Worm (Caenorhabditis elegans) whole organism, young adult: ENCODE results near the gene ugt-21.
A peak's percentile ranks its signal among the peaks of the same experiment; 100 is the strongest.

Source experiments
- B0019.2 ChIP-seq: fragments of 200-800 bp; sonication (Bioruptor generic); conservative IDR thresholded peaks from 2 replicates; pipeline ENCODE4 v1.3.6; 2022; ENCODE audit warnings: missing genetic modification reagents, missing genetic modification characterization, missing compliant biosample characterization
- C17E4.6 ChIP-seq: fragments of 200-800 bp; sonication (Bioruptor generic); IDR thresholded peaks from 2 replicates; pipeline ENCODE4 v1.3.6; 2022; ENCODE audit warnings: missing genetic modification reagents, missing genetic modification characterization, missing compliant biosample characterization
- D2030.7 ChIP-seq: fragments of 200-800 bp; sonication (Bioruptor generic); IDR thresholded peaks from 2 replicates; pipeline ENCODE4 v1.3.6; 2022; ENCODE audit warnings: missing genetic modification reagents, missing genetic modification characterization, missing compliant biosample characterization
- F23B12.7 ChIP-seq: sonication (generic microtip); optimal IDR thresholded peaks from 2 replicates; lab custom pipeline; 2017; ENCODE audit warnings: missing genetic modification characterization, mild to moderate bottlenecking, missing compliant biosample characterization, antibody characterized with exemption, moderate library complexity; ENCODE audit not compliant: insufficient read depth
- T26A5.8 ChIP-seq: sonication (generic microtip); optimal IDR thresholded peaks from 2 replicates; lab custom pipeline; 2016; ENCODE audit warnings: missing genetic modification characterization, missing compliant biosample characterization
- Y79H2A.3 ChIP-seq: fragments of 200-800 bp; sonication (Bioruptor generic); conservative IDR thresholded peaks from 2 replicates; pipeline ENCODE4 v1.3.6; 2022; ENCODE audit warnings: missing genetic modification reagents, missing genetic modification characterization, missing compliant biosample characterization
- Y95B8A.8 ChIP-seq: fragments of 200-800 bp; sonication (Bioruptor generic); IDR thresholded peaks from 2 replicates; pipeline ENCODE4 v1.3.6; 2022; ENCODE audit warnings: missing genetic modification reagents, missing genetic modification characterization, missing compliant biosample characterization
- attf-3 ChIP-seq: fragments of 200-800 bp; sonication (Bioruptor generic); conservative IDR thresholded peaks from 2 replicates; pipeline ENCODE4 v1.3.6; 2022; ENCODE audit warnings: missing genetic modification reagents, missing genetic modification characterization, missing compliant biosample characterization
- attf-5 ChIP-seq: fragments of 200-800 bp; sonication (Bioruptor generic); optimal IDR thresholded peaks from 2 replicates; lab custom pipeline; 2018; ENCODE audit warnings: mild to moderate bottlenecking, missing genetic modification characterization, missing compliant biosample characterization
- attf-6 ChIP-seq: fragments of 200-800 bp; sonication (Bioruptor generic); IDR thresholded peaks from 2 replicates; pipeline ENCODE4 v1.3.6; 2022; ENCODE audit warnings: missing genetic modification reagents, missing genetic modification characterization, missing compliant biosample characterization
- ccch-3 ChIP-seq: fragments of 200-800 bp; sonication (Bioruptor generic); optimal IDR thresholded peaks from 2 replicates; lab custom pipeline; 2018; ENCODE audit warnings: mild to moderate bottlenecking, missing genetic modification characterization, missing compliant biosample characterization
- cebp-1 ChIP-seq, 2 experiments: fragments of 200-800 bp in 1 of 2; sonication (Bioruptor generic) in 1 of 2; sonication (generic microtip) in 1 of 2; IDR thresholded peaks in 1 of 2; optimal IDR thresholded peaks in 1 of 2; 2 replicates each; pipeline versions ENCODE4 v1.3.6 to Lab custom; 2017 to 2022; ENCODE audit warnings: missing compliant biosample characterization in 2 of 2, missing genetic modification characterization in 2 of 2, mild to moderate bottlenecking in 1 of 2, missing genetic modification reagents in 1 of 2, moderate library complexity in 1 of 2
- cebp-2 ChIP-seq: fragments of 200-800 bp; sonication (Bioruptor generic); IDR thresholded peaks from 2 replicates; pipeline ENCODE4 v1.3.6; 2022; ENCODE audit warnings: missing genetic modification characterization, missing compliant biosample characterization
- ceh-100 ChIP-seq: fragments of 200-800 bp; sonication (Bioruptor generic); IDR thresholded peaks from 2 replicates; pipeline ENCODE4 v1.3.6; 2022; ENCODE audit warnings: missing genetic modification reagents, missing genetic modification characterization, missing compliant biosample characterization
- ceh-91 ChIP-seq: fragments of 200-800 bp; sonication (Bioruptor generic); IDR thresholded peaks from 2 replicates; pipeline ENCODE4 v1.3.6; 2022; ENCODE audit warnings: missing genetic modification reagents, missing genetic modification characterization, missing compliant biosample characterization
- chd-7 ChIP-seq: sonication (generic microtip); optimal IDR thresholded peaks from 2 replicates; lab custom pipeline; 2016; ENCODE audit warnings: mild to moderate bottlenecking, missing genetic modification characterization, moderate library complexity, missing compliant biosample characterization
- egl-18 ChIP-seq: fragments of 200-800 bp; sonication (Bioruptor generic); IDR thresholded peaks from 2 replicates; pipeline ENCODE4 v1.3.6; 2022; ENCODE audit warnings: missing genetic modification reagents, missing genetic modification characterization, missing compliant biosample characterization
- ets-4 ChIP-seq: fragments of 200-800 bp; sonication (Bioruptor generic); optimal IDR thresholded peaks from 2 replicates; lab custom pipeline; 2018; ENCODE audit warnings: mild to moderate bottlenecking, missing genetic modification characterization, missing compliant biosample characterization
- fkh-3 ChIP-seq: sonication (generic microtip); optimal IDR thresholded peaks from 2 replicates; lab custom pipeline; 2016; ENCODE audit warnings: mild to moderate bottlenecking, missing genetic modification characterization, missing compliant biosample characterization
- him-1 ChIP-seq: sonication (generic microtip); optimal IDR thresholded peaks from 2 replicates; lab custom pipeline; 2016; ENCODE audit warnings: missing genotype, missing genetic modification reagents, missing genetic modification characterization, missing compliant biosample characterization
- hlh-12 ChIP-seq: sonication (generic microtip); optimal IDR thresholded peaks from 2 replicates; lab custom pipeline; 2016; ENCODE audit warnings: missing genetic modification characterization, missing compliant biosample characterization
- hlh-26 ChIP-seq: fragments of 200-800 bp; sonication (Bioruptor generic); conservative IDR thresholded peaks from 2 replicates; pipeline ENCODE4 v1.3.6; 2022; ENCODE audit warnings: missing genetic modification reagents, missing genetic modification characterization, missing compliant biosample characterization
- hrde-1 ChIP-seq: sonication (generic microtip); optimal IDR thresholded peaks from 2 replicates; lab custom pipeline; 2016; ENCODE audit warnings: missing genetic modification characterization, mild to moderate bottlenecking, missing compliant biosample characterization, moderate library complexity, missing genotype, missing genetic modification reagents, borderline replicate concordance
- lag-1 ChIP-seq: fragments of 200-800 bp; sonication (Bioruptor generic); IDR thresholded peaks from 2 replicates; pipeline ENCODE4 v1.3.6; 2022; ENCODE audit warnings: missing genetic modification reagents, missing genetic modification characterization, missing compliant biosample characterization
- lin-26 ChIP-seq: fragments of 200-800 bp; sonication (Bioruptor generic); IDR thresholded peaks from 2 replicates; pipeline ENCODE4 v1.3.6; 2022; ENCODE audit warnings: missing genetic modification reagents, missing genetic modification characterization, missing compliant biosample characterization
- lir-1 ChIP-seq: fragments of 200-800 bp; sonication (Bioruptor generic); conservative IDR thresholded peaks from 2 replicates; pipeline ENCODE4 v1.3.6; 2022; ENCODE audit warnings: missing genetic modification reagents, missing genetic modification characterization, missing compliant biosample characterization
- madf-3 ChIP-seq: fragments of 200-800 bp; sonication (Bioruptor generic); IDR thresholded peaks from 2 replicates; pipeline ENCODE4 v1.3.6; 2022; ENCODE audit warnings: missing genetic modification reagents, missing genetic modification characterization, missing compliant biosample characterization
- mel-28 ChIP-seq: sonication (generic microtip); optimal IDR thresholded peaks from 2 replicates; lab custom pipeline; 2016; ENCODE audit warnings: borderline replicate concordance, mild to moderate bottlenecking, missing genetic modification characterization, missing compliant biosample characterization
- nfya-1 ChIP-seq: sonication (generic microtip); optimal IDR thresholded peaks from 2 replicates; lab custom pipeline; 2017; ENCODE audit warnings: antibody characterized with exemption, missing compliant biosample characterization, missing genetic modification characterization, borderline replicate concordance; ENCODE audit not compliant: insufficient read depth
- nfya-2 ChIP-seq: fragments of 200-800 bp; sonication (Bioruptor generic); IDR thresholded peaks from 2 replicates; pipeline ENCODE4 v1.3.6; 2022; ENCODE audit warnings: missing genetic modification reagents, missing genetic modification characterization, missing compliant biosample characterization
- nhr-120 ChIP-seq: fragments of 200-800 bp; sonication (Bioruptor generic); IDR thresholded peaks from 2 replicates; pipeline ENCODE4 v1.3.6; 2022; ENCODE audit warnings: missing genetic modification characterization, missing compliant biosample characterization
- nhr-80 ChIP-seq: sonication (generic microtip); optimal IDR thresholded peaks from 2 replicates; lab custom pipeline; 2016; ENCODE audit warnings: missing genetic modification characterization, missing compliant biosample characterization
- sdz-38 ChIP-seq: sonication (generic microtip); optimal IDR thresholded peaks from 2 replicates; lab custom pipeline; 2016; ENCODE audit warnings: missing genotype, missing genetic modification characterization, missing compliant biosample characterization
- sea-2 ChIP-seq: fragments of 200-800 bp; sonication (Bioruptor generic); IDR thresholded peaks from 2 replicates; pipeline ENCODE4 v1.3.6; 2022; ENCODE audit warnings: missing genetic modification characterization, missing compliant biosample characterization
- snpc-1.3 ChIP-seq: sonication (generic microtip); optimal IDR thresholded peaks from 2 replicates; lab custom pipeline; 2017; ENCODE audit warnings: missing genetic modification characterization, mild to moderate bottlenecking, missing compliant biosample characterization, antibody characterized with exemption, moderate library complexity, missing genotype, missing genetic modification reagents; ENCODE audit not compliant: insufficient read depth
- snpc-3.4 ChIP-seq: sonication (generic microtip); optimal IDR thresholded peaks from 2 replicates; lab custom pipeline; 2017; ENCODE audit warnings: missing genetic modification characterization, mild to moderate bottlenecking, missing compliant biosample characterization, antibody characterized with exemption, moderate library complexity, missing genotype, missing genetic modification reagents
- unc-130 ChIP-seq: sonication (generic microtip); optimal IDR thresholded peaks from 2 replicates; lab custom pipeline; 2016; ENCODE audit warnings: missing genetic modification reagents, missing genetic modification characterization, missing compliant biosample characterization
- unc-62 ChIP-seq: fragments of 150-350 bp; optimal IDR thresholded peaks from 2 replicates; lab custom pipeline; 2014; ENCODE audit warnings: missing biosample characterization, missing genetic modification reagents, missing genetic modification characterization
- xnd-1 ChIP-seq: sonication (generic microtip); optimal IDR thresholded peaks from 2 replicates; lab custom pipeline; 2016; ENCODE audit warnings: missing genotype, missing genetic modification reagents, missing genetic modification characterization, missing compliant biosample characterization
- zim-3 ChIP-seq: sonication (generic microtip); optimal IDR thresholded peaks from 2 replicates; lab custom pipeline; 2017; ENCODE audit warnings: mild to moderate bottlenecking, missing genetic modification characterization, moderate library complexity, missing compliant biosample characterization
- ztf-18 ChIP-seq: sonication (generic microtip); optimal IDR thresholded peaks from 2 replicates; lab custom pipeline; 2016; ENCODE audit warnings: missing genotype, mild to moderate bottlenecking, missing genetic modification characterization, missing compliant biosample characterization
- ztf-22 ChIP-seq: fragments of 200-800 bp; sonication (Bioruptor generic); optimal IDR thresholded peaks from 2 replicates; lab custom pipeline; 2018; ENCODE audit warnings: mild to moderate bottlenecking, missing genetic modification characterization, moderate library complexity, missing compliant biosample characterization
- ztf-25 ChIP-seq: fragments of 200-800 bp; sonication (Bioruptor generic); IDR thresholded peaks from 2 replicates; pipeline ENCODE4 v1.3.6; 2022; ENCODE audit warnings: missing genetic modification reagents, missing genetic modification characterization, missing compliant biosample characterization
- ztf-28 ChIP-seq: fragments of 200-800 bp; sonication (Bioruptor generic); IDR thresholded peaks from 2 replicates; pipeline ENCODE4 v1.3.6; 2022; ENCODE audit warnings: missing genetic modification reagents, missing genetic modification characterization, missing compliant biosample characterization
- ztf-3 ChIP-seq: fragments of 200-800 bp; sonication (Bioruptor generic); optimal IDR thresholded peaks from 2 replicates; lab custom pipeline; 2018; ENCODE audit warnings: mild to moderate bottlenecking, missing genetic modification characterization, missing compliant biosample characterization

ugt-21 gene

ce11 chrIV:9477135-9477928 lies 22.8 kb upstream of the ugt-21 start, which contains the start of gene wrt-3 (continued):
- TF ChIP-seq xnd-1 (peak; percentile 5), attf-3 (GFP tag; lab: Robert Waterston, UW) (0 out of 2 replicates have a peak, but pooled peaks have one; percentile 52), ccch-3 (GFP tag; lab: Kevin White, UChicago) (peak; percentile 41), hrde-1 (tag; lab: Kevin White, UChicago) (peak; percentile 88), ztf-3 (GFP tag; lab: Kevin White, UChicago) (peak; percentile 9), D2030.7 (GFP tag; lab: Robert Waterston, UW) (peak; percentile 73), B0019.2 (GFP tag; lab: Robert Waterston, UW) (0 out of 2 replicates have a peak, but pooled peaks have one; percentile 37), sdz-38 (peak; percentile 13), nhr-120 (GFP tag; lab: Robert Waterston, UW) (0 out of 2 replicates have a peak, but pooled peaks have one; percentile 82), snpc-1.3 (peak; percentile 96), mel-28 (tag; lab: Kevin White, UChicago) (peak; percentile 33), zim-3 (tag; lab: Kevin White, UChicago) (peak; percentile 97), ztf-25 (GFP tag; lab: Robert Waterston, UW) (no peak; the same call in 1 of the 2 replicates), ceh-100 (no peak; the same call in 1 of the 2 replicates), unc-130 (GFP tag; lab: Kevin White, UChicago) (peak; percentile 62), him-1 (tag; lab: Kevin White, UChicago) (peak; percentile 96), C17E4.6 (GFP tag; lab: Robert Waterston, UW) (0 out of 2 replicates have a peak, but pooled peaks have one; percentile 14), hlh-26 (GFP tag; lab: Robert Waterston, UW) (no peak), ceh-91 (GFP tag; lab: Robert Waterston, UW) (no peak), F23B12.7 (tag; lab: Kevin White, UChicago) (peak; percentile 53), lag-1 (GFP tag; lab: Robert Waterston, UW) (no peak), cebp-1 (GFP tag; IDR thresholded peaks at IDR 0.05; lab: Robert Waterston, UW) (no peak), cebp-1 (tag; optimal IDR thresholded peaks at IDR 0.05; lab: Kevin White, UChicago) (no peak), nfya-1 (tag; lab: Kevin White, UChicago) (no peak), ztf-22 (peak; percentile 69), snpc-3.4 (tag; lab: Kevin White, UChicago) (peak; percentile 92), Y95B8A.8 (GFP tag; lab: Robert Waterston, UW) (no peak), T26A5.8 (tag; lab: Kevin White, UChicago) (peak; percentile 93), fkh-3 (tag; lab: Kevin White, UChicago) (peak; percentile 98), nfya-2 (GFP tag; lab: Robert Waterston, UW) (no peak), chd-7 (tag; lab: Kevin White, UChicago) (no peak), ztf-28 (GFP tag; lab: Robert Waterston, UW) (0 out of 2 replicates have a peak, but pooled peaks have one; percentile 33), attf-6 (GFP tag; lab: Robert Waterston, UW) (peak; percentile 87), ztf-18 (tag; lab: Kevin White, UChicago) (peak; percentile 81), unc-62 (GFP tag; lab: Kevin White, UChicago) (no peak), cebp-2 (GFP tag; lab: Robert Waterston, UW) (peak; percentile 95), lir-1 (no peak), sea-2 (no peak), nhr-80 (peak; percentile 50), madf-3 (peak; percentile 84), ets-4 (GFP tag; lab: Kevin White, UChicago) (peak; percentile 88), egl-18 (peak; percentile 62; the same call in 1 of the 2 replicates), hlh-12 (tag; lab: Kevin White, UChicago) (peak; percentile 90), Y79H2A.3 (no peak), attf-5 (no peak), lin-26 (GFP tag; lab: Robert Waterston, UW) (peak; percentile 98)
